Fruit fly (Drosophila melanogaster) whole organism, prepupa: ENCODE results near the gene lectin-37Db.

Experiments
- CG11902 ChIP-seq: fragments of 200-800 bp; sonication (Bioruptor generic); optimal IDR thresholded peaks from 3 replicates; lab custom pipeline; 2016; ENCODE audit warnings: missing biosample characterization, missing genetic modification characterization
- CG6276 ChIP-seq: fragments of 200-800 bp; sonication (Bioruptor generic); optimal IDR thresholded peaks from 2 replicates; lab custom pipeline; 2017; ENCODE audit warnings: missing biosample characterization, mild to moderate bottlenecking, missing genetic modification characterization
- CG6854 ChIP-seq: fragments of 200-800 bp; sonication (Bioruptor generic); optimal IDR thresholded peaks from 2 replicates; lab custom pipeline; 2017; ENCODE audit warnings: missing biosample characterization, mild to moderate bottlenecking, missing genetic modification characterization
- Sox102F ChIP-seq: fragments of 200-800 bp; sonication (Bioruptor generic); optimal IDR thresholded peaks from 2 replicates; lab custom pipeline; 2016; ENCODE audit warnings: missing biosample characterization, mild to moderate bottlenecking, missing genetic modification characterization
- acj6 ChIP-seq: fragments of 200-800 bp; sonication (Bioruptor generic); optimal IDR thresholded peaks from 3 replicates; lab custom pipeline; 2016; ENCODE audit warnings: missing biosample characterization, missing genetic modification characterization
- esn ChIP-seq: fragments of 200-800 bp; sonication (Bioruptor generic); optimal IDR thresholded peaks from 2 replicates; lab custom pipeline; 2016; ENCODE audit warnings: missing biosample characterization, mild to moderate bottlenecking, missing genetic modification characterization, moderate library complexity
- svp ChIP-seq: fragments of 200-800 bp; sonication (Bioruptor generic); peaks from one replicate; lab custom pipeline; 2016; ENCODE audit warnings: missing biosample characterization, missing genetic modification characterization
- vri ChIP-seq: fragments of 200-800 bp; sonication (Bioruptor generic); optimal IDR thresholded peaks from 3 replicates; lab custom pipeline; 2016; ENCODE audit warnings: missing biosample characterization, mild to moderate bottlenecking, missing genetic modification characterization

- TF ChIP-seq svp (GFP tag; lab: Kevin White, UChicago) (peak; percentile 68), CG6854 (GFP tag; lab: Kevin White, UChicago) (no peak), CG11902 (peak; percentile 22), CG6276 (no peak), esn (no peak), Sox102F (GFP tag; lab: Kevin White, UChicago) (peak; percentile 16), acj6 (peak; percentile 74), vri (GFP tag; lab: Kevin White, UChicago) (no peak)
Measured at dm6 chr2L:19439598-19440230, 20.8 kb downstream of the lectin-37Db start.
